Worm (Caenorhabditis elegans): ENCODE measurements around the gene srt-50.
A peak's percentile ranks its signal among the peaks of the same experiment; 100 is the strongest.

srt-50 gene

ce11 chrIV:15059150-15059549, 15.3 kb upstream of the srt-50 start (continued):
- peak; percentile 69 for TF ChIP-seq ZK337.2 (GFP tag; IDR thresholded peaks at IDR 0.05)
- TF ChIP-seq dmd-8 (GFP tag; IDR thresholded peaks at IDR 0.05), result peak; percentile 87

- peak; percentile 5 for TF ChIP-seq aha-1 (tag)
- TF ChIP-seq Y75B8A.6 (GFP tag; IDR thresholded peaks at IDR 0.05), result no peak
Observed at ce11 chrIV:15063789-15064188, 10.7 kb upstream of the srt-50 start.

DNA sequence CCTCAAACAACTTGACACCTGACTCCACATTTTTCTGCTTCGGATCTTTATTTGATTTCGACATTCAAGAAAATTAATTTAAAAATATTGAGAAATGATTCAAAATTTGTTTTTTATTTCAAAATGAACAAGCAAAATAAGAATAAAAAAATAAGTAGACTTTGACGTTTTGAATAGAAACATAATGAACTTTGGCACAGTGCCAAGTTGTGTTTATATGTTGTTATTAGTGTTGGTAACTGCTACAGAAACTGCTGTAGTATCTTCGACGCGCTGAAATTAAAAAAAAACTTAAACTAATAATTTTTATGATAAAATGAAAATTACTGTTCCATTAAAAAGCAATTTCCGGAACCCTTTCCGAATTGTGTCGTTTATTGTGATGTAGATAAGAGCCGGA, 8.8 kb upstream of the srt-50 start, which contains the start of gene Y41E3.18:
TSS of gene Y41E3.18 (minus strand) at position 101 of the 400 bp plus-strand sequence.
- no peak for TF ChIP-seq spr-1 (tag; optimal IDR thresholded peaks at IDR 0.05)
- TF ChIP-seq lin-13 (GFP tag; optimal IDR thresholded peaks at IDR 0.05), result no peak
- no peak for TF ChIP-seq ceh-32 (tag; optimal IDR thresholded peaks at IDR 0.05; ENCODE audit: poor library complexity)
- no peak for TF ChIP-seq saeg-2 (GFP tag; IDR thresholded peaks at IDR 0.05)
- TF ChIP-seq ceh-28 (tag; optimal IDR thresholded peaks at IDR 0.05), result no peak
- TF ChIP-seq lin-15B (tag; optimal IDR thresholded peaks at IDR 0.05), result no peak
- TF ChIP-seq Y105C5A.15 (GFP tag; IDR thresholded peaks at IDR 0.05), result no peak
- no peak for TF ChIP-seq F37D6.2 (tag; optimal IDR thresholded peaks at IDR 0.05)
- TF ChIP-seq zfp-3 (GFP tag; conservative IDR thresholded peaks at IDR 0.05), result no peak
- no peak for TF ChIP-seq ceh-82 (tag; optimal IDR thresholded peaks at IDR 0.05)
- no peak for TF ChIP-seq mxl-3 (GFP tag; optimal IDR thresholded peaks at IDR 0.05)
- TF ChIP-seq zfp-2 (tag; optimal IDR thresholded peaks at IDR 0.05), result no peak
- no peak for TF ChIP-seq cey-2 (tag; optimal IDR thresholded peaks at IDR 0.05; ENCODE audit: borderline replicate concordance, insufficient read depth)
- TF ChIP-seq egl-27 (tag; optimal IDR thresholded peaks at IDR 0.05), result no peak
- no peak for TF ChIP-seq madf-5 (GFP tag; IDR thresholded peaks at IDR 0.05)
- TF ChIP-seq hlh-11 (tag; optimal IDR thresholded peaks at IDR 0.05), result no peak

ce11 chrIV:15068818-15069217, 5.7 kb upstream of the srt-50 start, which contains the start of gene srt-48:
TSS of gene srt-48 (minus strand) at chrIV:15068918.
- TF ChIP-seq duxl-1 (tag; optimal IDR thresholded peaks at IDR 0.05; ENCODE audit: poor library complexity) (no peak), ctbp-1 (GFP tag; IDR thresholded peaks at IDR 0.05) (no peak), daf-12 (tag; optimal IDR thresholded peaks at IDR 0.05) (no peak), hif-1 (tag; optimal IDR thresholded peaks at IDR 0.05) (no peak), attf-4 (tag; optimal IDR thresholded peaks at IDR 0.05) (no peak), snpc-4 (tag; optimal IDR thresholded peaks at IDR 0.05) (no peak), mes-2 (tag; optimal IDR thresholded peaks at IDR 0.05; ENCODE audit: poor library complexity, severe bottlenecking) (no peak), fos-1 (tag; optimal IDR thresholded peaks at IDR 0.05) (no peak)

- no peak for TF ChIP-seq mxl-2 (GFP tag; conservative IDR thresholded peaks at IDR 0.05)
- TF ChIP-seq madf-5 (GFP tag; IDR thresholded peaks at IDR 0.05), result no peak
- TF ChIP-seq egl-27 (tag; optimal IDR thresholded peaks at IDR 0.05), result no peak
- TF ChIP-seq pqm-1 (tag; optimal IDR thresholded peaks at IDR 0.05), result no peak
- TF ChIP-seq hlh-30 (tag; optimal IDR thresholded peaks at IDR 0.05; ENCODE audit: insufficient read depth), result no peak
- no peak for TF ChIP-seq F10B5.3 (tag; optimal IDR thresholded peaks at IDR 0.05)
- no peak for TF ChIP-seq T20F7.1 (GFP tag; optimal IDR thresholded peaks at IDR 0.05)
- no peak for TF ChIP-seq Y75B8A.6 (GFP tag; IDR thresholded peaks at IDR 0.05)
- TF ChIP-seq mes-2 (tag; optimal IDR thresholded peaks at IDR 0.05; ENCODE audit: poor library complexity, severe bottlenecking), result no peak
- TF ChIP-seq nhr-102 (tag; optimal IDR thresholded peaks at IDR 0.05), result no peak
- TF ChIP-seq fkh-10 (GFP tag; optimal IDR thresholded peaks at IDR 0.05), result no peak
- no peak for TF ChIP-seq unc-39 (tag; optimal IDR thresholded peaks at IDR 0.05)
Observed at ce11 chrIV:15098294-15098693, 23.8 kb downstream of the srt-50 start, which contains the start of gene srt-49. TSS of gene srt-49 (minus strand) at chrIV:15098394.
